Fruit fly (Drosophila melanogaster) whole organism, embryonic: ENCODE measurements around the gene CG3662.

Source experiments
- Ada2b ChIP-seq: fragments of 200-800 bp; sonication (Bioruptor generic); IDR thresholded peaks from 2 replicates; pipeline ENCODE4 v1.3.6; 2022; ENCODE audit warnings: missing biosample characterization, missing genetic modification characterization
- Aef1 ChIP-seq: fragments of 200-800 bp; sonication (Bioruptor generic); IDR thresholded peaks from 3 replicates; pipeline ENCODE4 v1.3.6; 2022; ENCODE audit warnings: missing biosample characterization, missing genetic modification characterization
- Awh ChIP-seq: fragments of 200-800 bp; sonication (Bioruptor generic); IDR thresholded peaks from 2 replicates; pipeline ENCODE4, ENCODE4 v1.3.6; 2022; ENCODE audit warnings: missing biosample characterization, missing genetic modification characterization
- Bdp1 ChIP-seq: fragments of 200-800 bp; sonication (Bioruptor generic); optimal IDR thresholded peaks from 3 replicates; lab custom pipeline; 2016; ENCODE audit warnings: missing biosample characterization, missing genetic modification characterization
- BtbVII ChIP-seq: fragments of 200-800 bp; sonication (Bioruptor generic); optimal IDR thresholded peaks from 3 replicates; lab custom pipeline; 2017; ENCODE audit warnings: missing biosample characterization, mild to moderate bottlenecking, missing genetic modification characterization
- CG11456 ChIP-seq: fragments of 200-800 bp; sonication (Bioruptor generic); IDR thresholded peaks from 3 replicates; pipeline ENCODE4 v1.3.6; 2022; ENCODE audit warnings: missing biosample characterization, missing genetic modification characterization
- CG11504 ChIP-seq: fragments of 200-800 bp; sonication (Bioruptor generic); optimal IDR thresholded peaks from 3 replicates; lab custom pipeline; 2019; ENCODE audit warnings: missing biosample characterization, mild to moderate bottlenecking, missing genetic modification characterization, moderate library complexity
- CG13894 ChIP-seq: fragments of 200-800 bp; sonication (Bioruptor generic); optimal IDR thresholded peaks from 3 replicates; lab custom pipeline; 2018; ENCODE audit warnings: missing biosample characterization, mild to moderate bottlenecking, missing genetic modification characterization, moderate library complexity
- CG18619 ChIP-seq: fragments of 200-800 bp; sonication (Bioruptor generic); optimal IDR thresholded peaks from 3 replicates; lab custom pipeline; 2017; ENCODE audit warnings: missing biosample characterization, mild to moderate bottlenecking, missing genetic modification characterization
- CG2116 ChIP-seq: fragments of 200-800 bp; sonication (Bioruptor generic); optimal IDR thresholded peaks from 3 replicates; lab custom pipeline; 2018; ENCODE audit warnings: missing biosample characterization, mild to moderate bottlenecking, missing genetic modification characterization
- CG32532 ChIP-seq: fragments of 200-800 bp; sonication (Bioruptor generic); IDR thresholded peaks from 2 replicates; pipeline ENCODE4 v1.3.6; 2022; ENCODE audit warnings: missing biosample characterization, missing genetic modification characterization
- CG3847 ChIP-seq: fragments of 200-800 bp; sonication (Bioruptor generic); IDR thresholded peaks from 2 replicates; pipeline ENCODE4 v1.3.6; 2022; ENCODE audit warnings: missing biosample characterization, missing genetic modification characterization
- CG4282 ChIP-seq: fragments of 200-800 bp; sonication (Bioruptor generic); optimal IDR thresholded peaks from 2 replicates; lab custom pipeline; 2016; ENCODE audit warnings: missing biosample characterization, missing genetic modification characterization
- CG4820 ChIP-seq: fragments of 200-800 bp; sonication (Bioruptor generic); optimal IDR thresholded peaks from 3 replicates; lab custom pipeline; 2016; ENCODE audit warnings: missing biosample characterization, missing genetic modification characterization
- CG5953 ChIP-seq: fragments of 200-800 bp; sonication (Bioruptor generic); IDR thresholded peaks from 2 replicates; pipeline ENCODE4 v1.3.6; 2022; ENCODE audit warnings: missing biosample characterization, missing genetic modification characterization
- CG7839 ChIP-seq: fragments of 200-800 bp; sonication (Bioruptor generic); optimal IDR thresholded peaks from 3 replicates; lab custom pipeline; 2018; ENCODE audit warnings: missing biosample characterization, mild to moderate bottlenecking, missing genetic modification characterization, moderate library complexity
- CG7987 ChIP-seq: fragments of 200-800 bp; sonication (Bioruptor generic); optimal IDR thresholded peaks from 2 replicates; lab custom pipeline; 2018; ENCODE audit warnings: missing biosample characterization, mild to moderate bottlenecking, missing genetic modification characterization, moderate library complexity
- CG8388 ChIP-seq: fragments of 200-800 bp; sonication (Bioruptor generic); optimal IDR thresholded peaks from 2 replicates; lab custom pipeline; 2019; ENCODE audit warnings: missing biosample characterization, mild to moderate bottlenecking, missing genetic modification characterization, moderate library complexity
- CG9797 ChIP-seq: fragments of 200-800 bp; sonication (Bioruptor generic); optimal IDR thresholded peaks from 3 replicates; lab custom pipeline; 2018; ENCODE audit warnings: missing biosample characterization, mild to moderate bottlenecking, missing genetic modification characterization
- CHES-1-like ChIP-seq: fragments of 200-800 bp; sonication (Bioruptor generic); optimal IDR thresholded peaks from 2 replicates; lab custom pipeline; 2016; ENCODE audit warnings: missing biosample characterization, missing genetic modification characterization
- CTCF ChIP-seq: fragments of 200-800 bp; sonication (Bioruptor generic); optimal IDR thresholded peaks from 2 replicates; lab custom pipeline; 2017; ENCODE audit warnings: missing biosample characterization, mild to moderate bottlenecking, missing genetic modification characterization, moderate library complexity
- D19A ChIP-seq: fragments of 200-800 bp; optimal IDR thresholded peaks from 3 replicates; lab custom pipeline; 2019; ENCODE audit warnings: missing biosample characterization, mild to moderate bottlenecking, missing genetic modification characterization, moderate library complexity
- Dref ChIP-seq: fragments of 200-800 bp; sonication (Bioruptor generic); IDR thresholded peaks from 2 replicates; pipeline ENCODE4 v1.3.6; 2022; ENCODE audit warnings: missing biosample characterization, missing genetic modification characterization
- Ets65A ChIP-seq: fragments of 200-800 bp; sonication (Bioruptor generic); peaks from one replicate; lab custom pipeline; 2016; ENCODE audit warnings: missing biosample characterization, missing genetic modification characterization
- Fer3 ChIP-seq: fragments of 200-800 bp; sonication (Bioruptor generic); optimal IDR thresholded peaks from 2 replicates; lab custom pipeline; 2018; ENCODE audit warnings: missing biosample characterization, mild to moderate bottlenecking, missing genetic modification characterization, moderate library complexity
- HHEX ChIP-seq: fragments of 200-800 bp; sonication (Bioruptor generic); optimal IDR thresholded peaks from 3 replicates; lab custom pipeline; 2017; ENCODE audit warnings: missing biosample characterization, mild to moderate bottlenecking, missing genetic modification characterization, missing genetic modification reagents
- Lpt ChIP-seq: fragments of >200 bp; optimal IDR thresholded peaks from 2 replicates; lab custom pipeline; 2018; ENCODE audit warnings: missing biosample characterization, missing genetic modification characterization
- NK7.1 ChIP-seq: fragments of 200-800 bp; sonication (Bioruptor generic); optimal IDR thresholded peaks from 3 replicates; lab custom pipeline; 2016; ENCODE audit warnings: missing biosample characterization, missing genetic modification characterization
- Opbp ChIP-seq: fragments of 200-800 bp; sonication (Bioruptor generic); IDR thresholded peaks from 3 replicates; pipeline ENCODE4 v1.3.6; 2022; ENCODE audit warnings: missing biosample characterization, missing genetic modification characterization; ENCODE audit not compliant: partially characterized antibody
- Scr ChIP-seq: fragments of 200-800 bp; sonication (Bioruptor generic); IDR thresholded peaks from 2 replicates; pipeline ENCODE4 v1.3.6; 2022; ENCODE audit warnings: missing biosample characterization, missing genetic modification characterization; ENCODE audit not compliant: partially characterized antibody
- az2 ChIP-seq: fragments of 200-800 bp; sonication (Bioruptor generic); optimal IDR thresholded peaks from 3 replicates; lab custom pipeline; 2016; ENCODE audit warnings: missing biosample characterization, missing genetic modification characterization
- caup ChIP-seq: fragments of 200-800 bp; sonication (Bioruptor generic); optimal IDR thresholded peaks from 3 replicates; lab custom pipeline; 2017; ENCODE audit warnings: missing biosample characterization, mild to moderate bottlenecking, missing genetic modification characterization, moderate library complexity; ENCODE audit not compliant: severe bottlenecking
- dimm ChIP-seq: fragments of 200-800 bp; sonication (Bioruptor generic); IDR thresholded peaks from 2 replicates; pipeline ENCODE4 v1.3.6; 2022; ENCODE audit warnings: missing biosample characterization, missing genetic modification characterization
- dpn ChIP-seq, 2 experiments: fragments of 200-800 bp; sonication (Bioruptor generic); optimal IDR thresholded peaks; 3 replicates each; lab custom pipeline; 2016; ENCODE audit warnings: missing biosample characterization in 2 of 2, missing genetic modification characterization in 2 of 2
- exex ChIP-seq: fragments of 200-800 bp; sonication (Bioruptor generic); optimal IDR thresholded peaks from 4 replicates; lab custom pipeline; 2018; ENCODE audit warnings: missing biosample characterization, mild to moderate bottlenecking, missing genetic modification characterization, moderate library complexity
- fd96Cb ChIP-seq: fragments of 200-800 bp; sonication (Bioruptor generic); optimal IDR thresholded peaks from 2 replicates; lab custom pipeline; 2018; ENCODE audit warnings: missing biosample characterization, mild to moderate bottlenecking, missing genetic modification characterization, moderate library complexity
- fru ChIP-seq: fragments of >200 bp; optimal IDR thresholded peaks from 2 replicates; lab custom pipeline; 2017
- gem ChIP-seq: fragments of 200-800 bp; sonication (Bioruptor generic); optimal IDR thresholded peaks from 2 replicates; lab custom pipeline; 2019; ENCODE audit warnings: missing biosample characterization, mild to moderate bottlenecking, missing genetic modification characterization, moderate library complexity
- her ChIP-seq: fragments of 200-800 bp; sonication (Bioruptor generic); optimal IDR thresholded peaks from 2 replicates; lab custom pipeline; 2016; ENCODE audit warnings: missing biosample characterization, missing genetic modification characterization
- klu ChIP-seq: fragments of 200-800 bp; sonication (Bioruptor generic); IDR thresholded peaks from 2 replicates; pipeline ENCODE4 v1.3.6; 2022; ENCODE audit warnings: missing biosample characterization, missing genetic modification characterization
- lab ChIP-seq: fragments of 200-800 bp; sonication (Bioruptor generic); optimal IDR thresholded peaks from 3 replicates; lab custom pipeline; 2017; ENCODE audit warnings: missing biosample characterization, missing genetic modification characterization, mild to moderate bottlenecking, moderate library complexity, missing genetic modification reagents
- lilli ChIP-seq: fragments of 200-800 bp; sonication (Bioruptor generic); optimal IDR thresholded peaks from 3 replicates; lab custom pipeline; 2016; ENCODE audit warnings: missing biosample characterization, missing genetic modification characterization
- lola ChIP-seq, 3 experiments: fragments of >200 bp in 2 of 3; fragments of 200-800 bp in 1 of 3; sonication (Bioruptor generic) in 1 of 3; optimal IDR thresholded peaks; 2 replicates each; lab custom pipeline; 2017 to 2019; ENCODE audit warnings: missing biosample characterization in 3 of 3, missing genetic modification characterization in 3 of 3, mild to moderate bottlenecking in 1 of 3, moderate library complexity in 1 of 3
- pb ChIP-seq: fragments of 200-800 bp; sonication (Bioruptor generic); optimal IDR thresholded peaks from 3 replicates; lab custom pipeline; 2016; ENCODE audit warnings: missing biosample characterization, missing genetic modification characterization
- slou ChIP-seq: fragments of 200-800 bp; sonication (Bioruptor generic); optimal IDR thresholded peaks from 3 replicates; lab custom pipeline; 2016; ENCODE audit warnings: missing biosample characterization, missing genetic modification characterization
- so ChIP-seq: fragments of 200-800 bp; sonication (Bioruptor generic); IDR thresholded peaks from 3 replicates; pipeline ENCODE4 v1.3.6; 2022; ENCODE audit warnings: missing biosample characterization, missing genetic modification characterization
- ssp ChIP-seq: fragments of 200-800 bp; sonication (Bioruptor generic); IDR thresholded peaks from 2 replicates; pipeline ENCODE4 v1.3.6; 2022; ENCODE audit warnings: missing biosample characterization, missing genetic modification characterization
- tin ChIP-seq: fragments of 200-800 bp; sonication (Bioruptor generic); optimal IDR thresholded peaks from 3 replicates; lab custom pipeline; 2016; ENCODE audit warnings: missing biosample characterization, missing genetic modification characterization
- unc-4 ChIP-seq: fragments of 200-800 bp; sonication (Bioruptor generic); IDR thresholded peaks from 2 replicates; pipeline ENCODE4 v1.3.6; 2022; ENCODE audit warnings: missing biosample characterization, missing genetic modification characterization; ENCODE audit not compliant: partially characterized antibody
- wek ChIP-seq: fragments of 200-800 bp; sonication (Bioruptor generic); optimal IDR thresholded peaks from 3 replicates; lab custom pipeline; 2018; ENCODE audit warnings: missing biosample characterization, mild to moderate bottlenecking, missing genetic modification characterization, moderate library complexity
- zfh1 ChIP-seq: fragments of 200-800 bp; sonication (Bioruptor generic); IDR thresholded peaks from 3 replicates; pipeline ENCODE4 v1.3.6; 2022; ENCODE audit warnings: missing biosample characterization, missing genetic modification characterization

Gene CG3662

dm6 chr2L:850727-851257 is 29.7 kb downstream of the CG3662 start, which contains the start of gene drongo (continued):
- TF ChIP-seq dimm (GFP tag; lab: Robert Waterston, UW) (no peak), Bdp1 (GFP tag; lab: Kevin White, UChicago) (no peak), CG18619 (GFP tag; lab: Kevin White, UChicago) (peak; percentile 14), exex (tag; lab: Kevin White, UChicago) (no peak), BtbVII (no peak), CG9797 (peak; percentile 97), Lpt (GFP tag; lab: Kevin White, UChicago) (no peak), caup (GFP tag; lab: Kevin White, UChicago) (peak; percentile 55), Aef1 (GFP tag; lab: Robert Waterston, UW) (peak; percentile 54; the same call in 2 of the 3 replicates), CG32532 (GFP tag; lab: Robert Waterston, UW) (no peak), unc-4 (GFP tag; lab: Robert Waterston, UW) (peak; percentile 49), HHEX (GFP tag; lab: Kevin White, UChicago) (peak; percentile 54), CG2116 (GFP tag; lab: Kevin White, UChicago) (peak; percentile 55), Dref (GFP tag; lab: Robert Waterston, UW) (peak; percentile 95), CG13894 (peak; percentile 71), CG11504 (tag; lab: Kevin White, UChicago) (peak; percentile 48), so (GFP tag; lab: Robert Waterston, UW) (peak; percentile 50; the same call in 1 of the 3 replicates), fru (lab: Kevin White, UChicago) (no peak), Ada2b (GFP tag; lab: Robert Waterston, UW) (no peak), CG11456 (0 out of 3 replicates have a peak, but pooled peaks have one; percentile 50), CG8388 (GFP tag; lab: Kevin White, UChicago) (no peak), CG7839 (tag; lab: Kevin White, UChicago) (peak; percentile 11), Fer3 (tag; lab: Kevin White, UChicago) (peak; percentile 23), lola (GFP tag; optimal IDR thresholded peaks at IDR 0.05; lab: Kevin White, UChicago) (no peak), zfh1 (GFP tag; lab: Robert Waterston, UW) (0 out of 3 replicates have a peak, but pooled peaks have one; percentile 43), wek (GFP tag; lab: Kevin White, UChicago) (peak; percentile 41), slou (GFP tag; lab: Kevin White, UChicago) (no peak), Scr (GFP tag; lab: Robert Waterston, UW) (no peak; the same call in none of the 2 replicates), NK7.1 (GFP tag; lab: Kevin White, UChicago) (no peak), CG3847 (GFP tag; lab: Robert Waterston, UW) (peak; percentile 33; the same call in 1 of the 2 replicates), CG7987 (GFP tag; lab: Kevin White, UChicago) (peak; percentile 36), dpn (GFP tag; optimal IDR thresholded peaks at IDR 0.05; lab: Kevin White, UChicago) (peak in 1 of 2 experiments; percentile 44), her (peak; percentile 67), CTCF (GFP tag; lab: Kevin White, UChicago) (peak; percentile 45), CG5953 (peak; percentile 47; the same call in 1 of the 2 replicates), CHES-1-like (GFP tag; lab: Kevin White, UChicago) (peak; percentile 67), Ets65A (GFP tag; lab: Kevin White, UChicago) (no peak), Awh (GFP tag; lab: Robert Waterston, UW) (no peak), lilli (GFP tag; lab: Kevin White, UChicago) (peak; percentile 33), klu (no peak), D19A (peak; percentile 2), gem (tag; lab: Kevin White, UChicago) (no peak), fd96Cb (tag; lab: Kevin White, UChicago) (no peak), tin (GFP tag; lab: Kevin White, UChicago) (no peak), CG4282 (no peak), lab (peak; percentile 71), az2 (GFP tag; lab: Kevin White, UChicago) (no peak), Opbp (GFP tag; lab: Robert Waterston, UW) (peak; percentile 75), CG4820 (no peak), ssp (no peak), pb (GFP tag; lab: Kevin White, UChicago) (peak; percentile 29)
